Worm (Caenorhabditis elegans) whole organism, L4 larva: Measurements from ENCODE around the gene Y71H2B.11.

ENCODE experiments used
- F26F4.8 ChIP-seq: fragments of 200-800 bp; sonication (Bioruptor generic); conservative IDR thresholded peaks from 2 replicates; pipeline ENCODE4 v1.3.6; 2022; ENCODE audit warnings: missing genetic modification characterization, missing compliant biosample characterization
- ama-1 ChIP-seq: fragments of 150-350 bp; optimal IDR thresholded peaks from 2 replicates; lab custom pipeline; 2014; ENCODE audit warnings: inconsistent platforms, mixed read lengths
- ceh-20 ChIP-seq: fragments of 200-800 bp; sonication (Bioruptor generic); IDR thresholded peaks from 2 replicates; pipeline ENCODE4 v1.3.6; 2022; ENCODE audit warnings: missing genetic modification reagents, missing genetic modification characterization, missing compliant biosample characterization
- dve-1 ChIP-seq: sonication (generic microtip); optimal IDR thresholded peaks from 2 replicates; lab custom pipeline; 2017; ENCODE audit warnings: antibody characterized with exemption, mild to moderate bottlenecking, missing genetic modification characterization, missing compliant biosample characterization; ENCODE audit not compliant: insufficient read depth
- hmg-1.1 ChIP-seq: fragments of 200-800 bp; sonication (Bioruptor generic); IDR thresholded peaks from 2 replicates; pipeline ENCODE4 v1.3.6; 2022; ENCODE audit warnings: missing genetic modification reagents, missing genetic modification characterization, missing compliant biosample characterization
- lin-39 ChIP-seq: fragments of 150-350 bp; optimal IDR thresholded peaks from 2 replicates; lab custom pipeline; 2014; ENCODE audit warnings: missing biosample characterization, missing genetic modification reagents, missing genetic modification characterization
- madf-9 ChIP-seq: fragments of 200-800 bp; sonication (Bioruptor generic); conservative IDR thresholded peaks from 2 replicates; pipeline ENCODE4 v1.3.6; 2022; ENCODE audit warnings: missing genetic modification reagents, missing genetic modification characterization, missing compliant biosample characterization
- snpc-4 ChIP-seq: fragments of 150-350 bp; optimal IDR thresholded peaks from 2 replicates; lab custom pipeline; 2014; ENCODE audit warnings: missing biosample characterization, missing genetic modification characterization
- unc-62 ChIP-seq, 3 experiments: fragments of 150-350 bp in 1 of 3; sonication (generic microtip); optimal IDR thresholded peaks in 2 of 3; peaks in 1 of 3; 1 replicate in 1 of 3; 2 replicates in 2 of 3; lab custom pipeline; 2014 to 2017; ENCODE audit warnings: missing biosample characterization in 3 of 3, missing genetic modification characterization in 3 of 3, missing genetic modification reagents in 3 of 3, missing genotype in 1 of 3

DNA sequence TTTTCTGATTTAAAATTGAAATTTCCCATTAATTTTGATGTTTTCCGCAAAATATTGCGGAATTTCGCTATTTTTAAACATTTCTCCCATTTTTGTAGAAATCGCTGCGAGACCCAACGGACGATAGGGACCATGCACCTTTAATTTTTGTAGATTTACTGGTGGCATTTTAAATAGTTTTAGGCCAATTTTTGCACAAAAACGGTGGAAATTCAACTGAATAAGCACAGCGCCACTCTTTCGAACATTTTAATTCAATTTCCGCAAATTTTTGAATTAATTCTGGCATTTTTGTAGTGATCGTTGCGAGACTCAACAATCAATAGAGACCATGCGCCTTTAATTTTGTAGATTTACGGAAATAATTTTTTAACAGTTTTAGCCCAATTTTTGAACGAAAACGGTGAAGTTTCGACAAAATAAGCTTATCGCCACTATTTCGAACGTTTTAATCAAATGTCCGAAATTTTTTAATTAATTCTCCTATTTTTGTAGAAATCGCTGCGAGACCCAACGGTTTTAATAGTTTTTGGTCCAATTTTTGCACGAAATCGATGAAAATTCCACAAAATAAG, 5.2 kb upstream of the Y71H2B.11 start:
- TF ChIP-seq lin-39 (no peak), ceh-20 (GFP tag; lab: Robert Waterston, UW) (no peak), unc-62 (GFP tag; optimal IDR thresholded peaks at IDR 0.05 in 1 of 2; lab: Kevin White, UChicago) (no peak), unc-62 (tag; optimal IDR thresholded peaks at IDR 0.05; lab: Kevin White, UChicago) (no peak), F26F4.8 (GFP tag; lab: Robert Waterston, UW) (no peak), hmg-1.1 (GFP tag; lab: Robert Waterston, UW) (no peak), madf-9 (no peak), ama-1 (lab: Kevin White, UChicago) (no peak), snpc-4 (no peak), dve-1 (no peak)
